Fruit fly (Drosophila melanogaster) whole organism, prepupa: ENCODE results near the gene meru.

ENCODE experiments used
- Blimp-1 ChIP-seq: fragments of 200-800 bp; sonication (Bioruptor generic); optimal IDR thresholded peaks from 3 replicates; lab custom pipeline; 2017; ENCODE audit warnings: missing biosample characterization, missing genetic modification characterization, mild to moderate bottlenecking, moderate library complexity, missing genetic modification reagents
- CG10669 ChIP-seq: fragments of 200-800 bp; sonication (Bioruptor generic); optimal IDR thresholded peaks from 3 replicates; lab custom pipeline; 2018; ENCODE audit warnings: missing biosample characterization, mild to moderate bottlenecking, missing genetic modification characterization, moderate library complexity
- CG11294 ChIP-seq: fragments of 200-800 bp; sonication (Bioruptor generic); IDR thresholded peaks from 2 replicates; pipeline ENCODE4 v1.3.6; 2022; ENCODE audit warnings: missing biosample characterization, missing genetic modification characterization
- CG11762 ChIP-seq: fragments of 200-800 bp; sonication (Bioruptor generic); optimal IDR thresholded peaks from 3 replicates; lab custom pipeline; 2016; ENCODE audit warnings: missing biosample characterization, missing genetic modification characterization; ENCODE audit not compliant: insufficient read depth
- CG11902 ChIP-seq: fragments of 200-800 bp; sonication (Bioruptor generic); optimal IDR thresholded peaks from 3 replicates; lab custom pipeline; 2016; ENCODE audit warnings: missing biosample characterization, missing genetic modification characterization
- CG15336 ChIP-seq: fragments of 200-800 bp; sonication (Bioruptor generic); IDR thresholded peaks from 2 replicates; pipeline ENCODE4 v1.3.6; 2022; ENCODE audit warnings: missing biosample characterization, missing genetic modification characterization
- CG1621 ChIP-seq: fragments of 200-800 bp; sonication (Bioruptor generic); optimal IDR thresholded peaks from 3 replicates; lab custom pipeline; 2018; ENCODE audit warnings: missing biosample characterization, mild to moderate bottlenecking, missing genetic modification characterization
- CG16779 ChIP-seq: fragments of 200-800 bp; sonication (Bioruptor generic); optimal IDR thresholded peaks from 3 replicates; lab custom pipeline; 2017; ENCODE audit warnings: missing biosample characterization, mild to moderate bottlenecking, missing genetic modification characterization
- CG31627 ChIP-seq: fragments of 200-800 bp; sonication (Bioruptor generic); optimal IDR thresholded peaks from 3 replicates; lab custom pipeline; 2016; ENCODE audit warnings: missing biosample characterization, missing genetic modification characterization
- CG32006 ChIP-seq: fragments of 200-800 bp; sonication (Bioruptor generic); optimal IDR thresholded peaks from 3 replicates; lab custom pipeline; 2017; ENCODE audit warnings: missing biosample characterization, mild to moderate bottlenecking, missing genetic modification characterization
- CG34406 ChIP-seq: fragments of 200-800 bp; sonication (Bioruptor generic); optimal IDR thresholded peaks from 3 replicates; lab custom pipeline; 2016; ENCODE audit warnings: missing biosample characterization, missing genetic modification characterization
- CG3919 ChIP-seq: fragments of 200-800 bp; sonication (Bioruptor generic); optimal IDR thresholded peaks from 3 replicates; lab custom pipeline; 2016; ENCODE audit warnings: missing biosample characterization, missing genetic modification characterization
- CG4318 ChIP-seq: fragments of 200-800 bp; sonication (Bioruptor generic); optimal IDR thresholded peaks from 3 replicates; lab custom pipeline; 2017; ENCODE audit warnings: missing biosample characterization, mild to moderate bottlenecking, missing genetic modification characterization
- CG6163 ChIP-seq: fragments of 200-800 bp; sonication (Bioruptor generic); IDR thresholded peaks from 3 replicates; pipeline ENCODE4 v1.3.6; 2022; ENCODE audit warnings: missing biosample characterization, missing genetic modification characterization
- CG6276 ChIP-seq: fragments of 200-800 bp; sonication (Bioruptor generic); optimal IDR thresholded peaks from 2 replicates; lab custom pipeline; 2017; ENCODE audit warnings: missing biosample characterization, mild to moderate bottlenecking, missing genetic modification characterization
- CG6792 ChIP-seq: fragments of 200-800 bp; sonication (Bioruptor generic); optimal IDR thresholded peaks from 3 replicates; lab custom pipeline; 2016; ENCODE audit warnings: missing biosample characterization, missing genetic modification characterization
- CG6808 ChIP-seq: fragments of 200-800 bp; sonication (Bioruptor generic); optimal IDR thresholded peaks from 3 replicates; lab custom pipeline; 2017; ENCODE audit warnings: missing biosample characterization, missing genetic modification characterization, mild to moderate bottlenecking, moderate library complexity, missing genetic modification reagents
- CG6854 ChIP-seq: fragments of 200-800 bp; sonication (Bioruptor generic); optimal IDR thresholded peaks from 2 replicates; lab custom pipeline; 2017; ENCODE audit warnings: missing biosample characterization, mild to moderate bottlenecking, missing genetic modification characterization
- CG7368 ChIP-seq: fragments of 200-800 bp; sonication (Bioruptor generic); optimal IDR thresholded peaks from 3 replicates; lab custom pipeline; 2016; ENCODE audit warnings: missing biosample characterization, missing genetic modification characterization
- CG8119 ChIP-seq: fragments of 200-800 bp; sonication (Bioruptor generic); IDR thresholded peaks from 3 replicates; pipeline ENCODE4 v1.3.6; 2022; ENCODE audit warnings: missing biosample characterization, missing genetic modification characterization
- CG9139 ChIP-seq: fragments of 200-800 bp; sonication (Bioruptor generic); optimal IDR thresholded peaks from 3 replicates; lab custom pipeline; 2017; ENCODE audit warnings: missing biosample characterization, mild to moderate bottlenecking, missing genetic modification characterization
- Eip93F ChIP-seq: fragments of 200-800 bp; sonication (Bioruptor generic); optimal IDR thresholded peaks from 2 replicates; lab custom pipeline; 2016; ENCODE audit warnings: missing biosample characterization, mild to moderate bottlenecking, missing genetic modification characterization
- Ets21C ChIP-seq: fragments of 200-800 bp; sonication (Bioruptor generic); optimal IDR thresholded peaks from 3 replicates; lab custom pipeline; 2016; ENCODE audit warnings: missing biosample characterization, missing genetic modification characterization
- Ets96B ChIP-seq: fragments of 200-800 bp; optimal IDR thresholded peaks from 2 replicates; lab custom pipeline; 2019; ENCODE audit warnings: missing biosample characterization, mild to moderate bottlenecking, missing genetic modification characterization, moderate library complexity
- Gug ChIP-seq: fragments of 200-800 bp; sonication (Bioruptor generic); IDR thresholded peaks from 2 replicates; pipeline ENCODE4 v1.3.6; 2022; ENCODE audit warnings: missing biosample characterization, missing genetic modification characterization
- Hr38 ChIP-seq: sonication (Bioruptor generic); optimal IDR thresholded peaks from 2 replicates; lab custom pipeline; 2016; ENCODE audit warnings: missing biosample characterization, missing genetic modification characterization
- Hr39 ChIP-seq: fragments of 200-800 bp; sonication (Bioruptor generic); optimal IDR thresholded peaks from 2 replicates; lab custom pipeline; 2016; ENCODE audit warnings: missing biosample characterization, missing genetic modification characterization
- Hr4 ChIP-seq: fragments of 200-800 bp; sonication (Bioruptor generic); optimal IDR thresholded peaks from 3 replicates; lab custom pipeline; 2016; ENCODE audit warnings: missing biosample characterization, missing genetic modification characterization
- Lpt ChIP-seq: fragments of 200-800 bp; sonication (Bioruptor generic); optimal IDR thresholded peaks from 3 replicates; lab custom pipeline; 2016; ENCODE audit warnings: missing biosample characterization, missing genetic modification characterization
- Met ChIP-seq: fragments of 200-800 bp; sonication (Bioruptor generic); optimal IDR thresholded peaks from 3 replicates; lab custom pipeline; 2016; ENCODE audit warnings: missing biosample characterization, missing genetic modification characterization
- OdsH ChIP-seq: fragments of 200-800 bp; sonication (Bioruptor generic); optimal IDR thresholded peaks from 3 replicates; lab custom pipeline; 2016; ENCODE audit warnings: missing biosample characterization, missing genetic modification characterization
- Smox ChIP-seq: fragments of 200-800 bp; sonication (Bioruptor generic); optimal IDR thresholded peaks from 3 replicates; lab custom pipeline; 2016; ENCODE audit warnings: missing biosample characterization, missing genetic modification characterization
- Sox14 ChIP-seq: fragments of 200-800 bp; sonication (Bioruptor generic); optimal IDR thresholded peaks from 3 replicates; lab custom pipeline; 2016; ENCODE audit warnings: missing biosample characterization, missing genetic modification characterization
- Sox15 ChIP-seq: fragments of 200-800 bp; sonication (Bioruptor generic); optimal IDR thresholded peaks from 3 replicates; lab custom pipeline; 2016; ENCODE audit warnings: missing biosample characterization, missing genetic modification characterization
- achi ChIP-seq: fragments of 200-800 bp; sonication (Bioruptor generic); optimal IDR thresholded peaks from 3 replicates; lab custom pipeline; 2016; ENCODE audit warnings: missing biosample characterization, missing genetic modification characterization
- dsx ChIP-seq: fragments of 200-800 bp; optimal IDR thresholded peaks from 3 replicates; lab custom pipeline; 2019; ENCODE audit warnings: missing biosample characterization, mild to moderate bottlenecking, missing genetic modification characterization, moderate library complexity; ENCODE audit not compliant: poor library complexity, severe bottlenecking
- eg ChIP-seq: fragments of 200-800 bp; sonication (Bioruptor generic); IDR thresholded peaks from 3 replicates; pipeline ENCODE4 v1.3.6; 2022; ENCODE audit warnings: missing biosample characterization, missing genetic modification characterization
- esn ChIP-seq: fragments of 200-800 bp; sonication (Bioruptor generic); optimal IDR thresholded peaks from 2 replicates; lab custom pipeline; 2016; ENCODE audit warnings: missing biosample characterization, mild to moderate bottlenecking, missing genetic modification characterization, moderate library complexity
- fkh ChIP-seq: fragments of 200-800 bp; sonication (Bioruptor generic); optimal IDR thresholded peaks from 3 replicates; lab custom pipeline; 2017; ENCODE audit warnings: missing biosample characterization, mild to moderate bottlenecking, missing genetic modification characterization, moderate library complexity
- salr ChIP-seq, 2 experiments: fragments of 200-800 bp; sonication (Bioruptor generic); optimal IDR thresholded peaks; 3 replicates each; lab custom pipeline; 2016 to 2018; ENCODE audit warnings: missing biosample characterization in 2 of 2, missing genetic modification characterization in 2 of 2, mild to moderate bottlenecking in 1 of 2
- spab ChIP-seq: fragments of 200-800 bp; sonication (Bioruptor generic); optimal IDR thresholded peaks from 2 replicates; lab custom pipeline; 2017; ENCODE audit warnings: missing biosample characterization, mild to moderate bottlenecking, missing genetic modification characterization, missing genetic modification reagents
- ss ChIP-seq, 2 experiments: fragments of 200-800 bp; sonication (Bioruptor generic); optimal IDR thresholded peaks; 2 replicates in 1 of 2; 3 replicates in 1 of 2; lab custom pipeline; 2017 to 2018; ENCODE audit warnings: mild to moderate bottlenecking in 2 of 2, missing biosample characterization in 2 of 2, missing genetic modification characterization in 2 of 2, moderate library complexity in 1 of 2
- svp ChIP-seq: fragments of 200-800 bp; sonication (Bioruptor generic); peaks from one replicate; lab custom pipeline; 2016; ENCODE audit warnings: missing biosample characterization, missing genetic modification characterization
- topi ChIP-seq: fragments of 200-800 bp; sonication (Bioruptor generic); optimal IDR thresholded peaks from 3 replicates; lab custom pipeline; 2016; ENCODE audit warnings: missing biosample characterization, missing genetic modification characterization
- vri ChIP-seq: fragments of 200-800 bp; sonication (Bioruptor generic); optimal IDR thresholded peaks from 3 replicates; lab custom pipeline; 2016; ENCODE audit warnings: missing biosample characterization, mild to moderate bottlenecking, missing genetic modification characterization

meru gene

DNA sequence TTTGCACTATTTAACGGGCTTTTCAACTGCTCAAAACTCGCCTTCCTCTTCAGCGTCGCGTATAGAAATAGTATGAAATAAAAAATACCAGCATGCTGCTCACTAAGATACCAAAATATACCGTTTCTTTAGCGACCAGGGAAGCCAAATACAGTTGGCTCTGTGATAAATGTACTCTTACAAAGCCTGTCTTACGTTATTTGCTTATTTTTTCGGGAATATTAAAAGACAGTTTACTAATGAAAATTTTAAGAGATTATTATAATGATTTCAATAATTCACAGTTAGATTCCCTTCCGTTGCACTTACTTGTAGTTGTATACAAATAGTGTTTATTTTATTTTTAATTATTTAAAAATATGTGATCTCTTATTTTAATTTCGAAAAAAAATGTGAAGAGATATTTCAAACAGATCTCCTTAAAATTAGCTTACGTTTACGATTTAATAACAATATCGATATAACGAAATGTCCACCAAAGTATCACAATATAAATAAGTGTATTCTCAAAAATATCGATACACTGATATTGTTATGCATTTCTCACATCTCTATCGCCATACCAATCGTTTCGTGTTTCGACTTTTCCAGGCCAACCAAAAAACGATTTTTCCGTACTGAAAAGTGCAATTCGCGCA, 17.4 kb downstream of the meru start, which contains the start of the genes DCP2 and dbo (continued):
- no peak for TF ChIP-seq CG11762 (GFP tag; lab: Kevin White, UChicago)
- TF ChIP-seq CG6792 (GFP tag; lab: Kevin White, UChicago), result no peak
- peak; percentile 67 for TF ChIP-seq CG32006 (GFP tag; lab: Kevin White, UChicago)
- TF ChIP-seq CG10669 (GFP tag; lab: Kevin White, UChicago), result peak; percentile 26
- TF ChIP-seq spab, result peak; percentile 4
- TF ChIP-seq Gug (GFP tag; lab: Robert Waterston, UW), result peak; percentile 42; the same call in 1 of the 2 replicates
- TF ChIP-seq Lpt (GFP tag; lab: Kevin White, UChicago), result peak; percentile 25
- peak; percentile 61; the same call in 2 of the 3 replicates for TF ChIP-seq CG8119 (GFP tag; lab: Robert Waterston, UW)
- TF ChIP-seq CG6163, result no peak
- TF ChIP-seq Smox (GFP tag; lab: Kevin White, UChicago), result no peak
- TF ChIP-seq eg (GFP tag; lab: Robert Waterston, UW), result peak; percentile 86
- peak; percentile 79 for TF ChIP-seq Hr4
- TF ChIP-seq Sox14, result peak; percentile 50
- peak; percentile 46 for TF ChIP-seq topi (GFP tag; lab: Kevin White, UChicago)
- peak; percentile 74 for TF ChIP-seq OdsH
- peak; percentile 51 for TF ChIP-seq esn
- peak; percentile 38 for TF ChIP-seq achi (GFP tag; lab: Kevin White, UChicago)
- TF ChIP-seq CG31627, result peak; percentile 65

- TF ChIP-seq CG6808 (GFP tag; lab: Kevin White, UChicago) (no peak), CG34406 (no peak), Blimp-1 (no peak), Eip93F (peak; percentile 31), CG6854 (GFP tag; lab: Kevin White, UChicago) (peak; percentile 25), salr (GFP tag; optimal IDR thresholded peaks at IDR 0.05; lab: Kevin White, UChicago) (no peak), CG7368 (GFP tag; lab: Kevin White, UChicago) (peak; percentile 3), Ets21C (no peak), OdsH (peak; percentile 23), Lpt (GFP tag; lab: Kevin White, UChicago) (no peak), Met (peak; percentile 21), CG6792 (GFP tag; lab: Kevin White, UChicago) (peak; percentile 44), Sox15 (no peak), Hr39 (GFP tag; lab: Kevin White, UChicago) (no peak), CG11294 (GFP tag; lab: Robert Waterston, UW) (no peak), Gug (GFP tag; lab: Robert Waterston, UW) (no peak), ss (GFP tag; optimal IDR thresholded peaks at IDR 0.05; lab: Kevin White, UChicago) (peak; percentile 10 to 51), CG6276 (peak; percentile 28), CG31627 (no peak), Sox14 (peak; percentile 39), CG11762 (GFP tag; lab: Kevin White, UChicago) (no peak), CG1621 (tag; lab: Kevin White, UChicago) (no peak), CG15336 (GFP tag; lab: Robert Waterston, UW) (peak; percentile 61; the same call in 1 of the 2 replicates), Hr38 (no peak), svp (GFP tag; lab: Kevin White, UChicago) (no peak), Smox (GFP tag; lab: Kevin White, UChicago) (no peak), dsx (GFP tag; lab: Kevin White, UChicago) (peak; percentile 14), CG6163 (peak; percentile 78), CG4318 (no peak), CG11902 (GFP tag; lab: Kevin White, UChicago) (no peak), spab (no peak), Ets96B (tag; lab: Kevin White, UChicago) (no peak), esn (no peak), CG16779 (tag; lab: Kevin White, UChicago) (peak; percentile 51), topi (GFP tag; lab: Kevin White, UChicago) (peak; percentile 35), vri (GFP tag; lab: Kevin White, UChicago) (peak; percentile 94), achi (GFP tag; lab: Kevin White, UChicago) (no peak), fkh (GFP tag; lab: Kevin White, UChicago) (peak; percentile 92), CG9139 (GFP tag; lab: Kevin White, UChicago) (peak; percentile 6), CG8119 (GFP tag; lab: Robert Waterston, UW) (0 out of 3 replicates have a peak, but pooled peaks have one; percentile 17), CG3919 (peak; percentile 26)
These were observed 18.2 kb downstream of the meru start for dm6 chr3L:15825493-15826209.
